Worm (Caenorhabditis elegans) whole organism, L4/young adult: ENCODE measurements around the gene hrg-2.

Experiments used
- W03F9.2 ChIP-seq: fragments of 150-350 bp; optimal IDR thresholded peaks from 2 replicates; lab custom pipeline; 2014; ENCODE audit warnings: missing biosample characterization, missing genetic modification characterization
- him-1 ChIP-seq: sonication (generic microtip); optimal IDR thresholded peaks from 2 replicates; lab custom pipeline; 2016; ENCODE audit warnings: missing genotype, missing genetic modification reagents, missing genetic modification characterization, missing compliant biosample characterization

ce11 chrV:12361644-12362043 is 48.7 kb downstream of the hrg-2 start, which contains the start of gene fipr-1:
- TF ChIP-seq him-1 (no peak), W03F9.2 (tag; lab: Kevin White, UChicago) (no peak)
